Fruit fly (Drosophila melanogaster) Kc167 (cell line): ENCODE data around the gene CG17375.

Experiments
- Sin3A ChIP-seq: fragments of >200 bp; optimal IDR thresholded peaks from 2 replicates; lab custom pipeline; 2018; ENCODE audit warnings: missing external identifiers
- h ChIP-seq: fragments of >200 bp; optimal IDR thresholded peaks from 3 replicates; lab custom pipeline; 2018; ENCODE audit warnings: missing external identifiers
- psq ChIP-seq: fragments of >200 bp; optimal IDR thresholded peaks from 2 replicates; lab custom pipeline; 2017; ENCODE audit warnings: missing external identifiers
- ttk ChIP-seq: sonication (Bioruptor generic); optimal IDR thresholded peaks from 2 replicates; lab custom pipeline; 2017; ENCODE audit warnings: missing external identifiers

DNA sequence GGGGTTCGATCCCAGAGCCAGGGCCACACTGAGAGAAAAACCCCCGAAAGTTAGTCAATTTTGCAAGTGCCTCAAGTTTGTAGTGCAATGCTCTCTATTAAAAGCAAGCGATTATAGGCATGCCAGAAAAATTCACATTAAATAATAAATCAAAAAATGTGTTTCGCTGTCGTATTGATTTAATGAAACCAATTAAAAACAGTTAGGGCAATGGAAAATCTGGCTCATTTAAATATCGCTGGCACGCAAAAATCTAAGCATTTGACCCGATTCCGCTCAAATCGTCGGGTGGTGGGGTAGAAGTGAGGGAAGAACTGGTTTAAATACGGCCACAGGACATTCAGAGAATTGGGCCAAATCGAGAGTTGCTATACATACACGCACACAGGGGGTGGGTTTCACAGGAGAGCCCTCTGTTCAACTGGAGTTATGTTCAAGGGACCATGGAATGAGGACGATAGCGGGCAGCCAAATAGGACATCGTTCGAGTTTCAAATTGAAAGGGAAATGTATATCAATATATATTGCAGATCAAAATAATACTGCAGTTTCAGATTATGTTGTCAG lies 10.6 kb downstream of the CG17375 start:
- TF ChIP-seq ttk: no peak
- no peak for TF ChIP-seq psq
- no peak for TF ChIP-seq h (lab: Kevin White, UChicago)
- no peak for TF ChIP-seq Sin3A
